Worm (Caenorhabditis elegans) whole organism, L2 larva: Measurements from ENCODE around the gene R10D12.7.

Experiments used
- Y55F3AM.14 ChIP-seq: fragments of 200-800 bp; sonication (Bioruptor generic); optimal IDR thresholded peaks from 2 replicates; lab custom pipeline; 2018; ENCODE audit warnings: mild to moderate bottlenecking, missing genetic modification characterization, missing compliant biosample characterization
- ZK546.5 ChIP-seq: sonication (generic microtip); optimal IDR thresholded peaks from 2 replicates; lab custom pipeline; 2017; ENCODE audit warnings: missing biosample characterization, missing genetic modification characterization
- ama-1 ChIP-seq: fragments of 150-350 bp; optimal IDR thresholded peaks from 2 replicates; lab custom pipeline; 2018; ENCODE audit warnings: inconsistent platforms
- ceh-82 ChIP-seq: fragments of 150-350 bp; optimal IDR thresholded peaks from 2 replicates; lab custom pipeline; 2014; ENCODE audit warnings: missing biosample characterization, missing genetic modification characterization
- elt-3 ChIP-seq: sonication (generic microtip); optimal IDR thresholded peaks from 2 replicates; lab custom pipeline; 2017; ENCODE audit warnings: missing biosample characterization, missing genetic modification characterization
- mbf-1 ChIP-seq: sonication (generic microtip); optimal IDR thresholded peaks from 2 replicates; lab custom pipeline; 2017; ENCODE audit warnings: missing biosample characterization, missing genetic modification characterization
- mdl-1 ChIP-seq, 2 experiments: fragments of 150-350 bp in 1 of 2; sonication (generic microtip) in 1 of 2; optimal IDR thresholded peaks; 2 replicates each; lab custom pipeline; 2017; ENCODE audit warnings: missing biosample characterization in 2 of 2, missing genetic modification characterization in 2 of 2
- nhr-10 ChIP-seq: sonication (generic microtip); optimal IDR thresholded peaks from 2 replicates; lab custom pipeline; 2017; ENCODE audit warnings: missing biosample characterization, missing genetic modification characterization
- nhr-21 ChIP-seq: fragments of 150-350 bp; optimal IDR thresholded peaks from 2 replicates; lab custom pipeline; 2014; ENCODE audit warnings: missing biosample characterization, missing genetic modification characterization
- nhr-237 ChIP-seq: fragments of 150-350 bp; optimal IDR thresholded peaks from 2 replicates; lab custom pipeline; 2014; ENCODE audit warnings: missing biosample characterization, missing genetic modification characterization
- nhr-77 ChIP-seq: fragments of 150-350 bp; optimal IDR thresholded peaks from 2 replicates; lab custom pipeline; 2014; ENCODE audit warnings: missing biosample characterization, missing genetic modification characterization
- peb-1 ChIP-seq: fragments of 150-350 bp; optimal IDR thresholded peaks from 2 replicates; lab custom pipeline; 2014; ENCODE audit warnings: missing biosample characterization, missing genetic modification characterization
- sma-3 ChIP-seq: sonication (generic microtip); optimal IDR thresholded peaks from 2 replicates; lab custom pipeline; 2016; ENCODE audit warnings: missing genetic modification reagents, missing genetic modification characterization, missing compliant biosample characterization
- snpc-4 ChIP-seq: fragments of 150-350 bp; optimal IDR thresholded peaks from 2 replicates; lab custom pipeline; 2014; ENCODE audit warnings: missing biosample characterization, missing genetic modification characterization
- unc-55 ChIP-seq: fragments of 150-350 bp; sonication (generic microtip); optimal IDR thresholded peaks from 3 replicates; lab custom pipeline; 2014; ENCODE audit warnings: missing biosample characterization, missing genetic modification reagents, missing genetic modification characterization
- unc-62 ChIP-seq: fragments of 150-350 bp; optimal IDR thresholded peaks from 2 replicates; lab custom pipeline; 2014; ENCODE audit warnings: missing biosample characterization, missing genetic modification reagents, missing genetic modification characterization
- zag-1 ChIP-seq: fragments of 150-350 bp; optimal IDR thresholded peaks from 2 replicates; lab custom pipeline; 2014; ENCODE audit warnings: missing biosample characterization, missing genetic modification characterization
- ztf-1 ChIP-seq: fragments of 200-800 bp; sonication (Bioruptor generic); conservative IDR thresholded peaks from 2 replicates; pipeline ENCODE4 v1.3.6; 2022; ENCODE audit warnings: missing genetic modification characterization, missing compliant biosample characterization
- ztf-11 ChIP-seq: sonication (generic microtip); optimal IDR thresholded peaks from 2 replicates; lab custom pipeline; 2017; ENCODE audit warnings: missing biosample characterization, missing genetic modification characterization
- ztf-4 ChIP-seq: fragments of 150-350 bp; optimal IDR thresholded peaks from 2 replicates; lab custom pipeline; 2014; ENCODE audit warnings: missing biosample characterization, missing genetic modification characterization

Gene R10D12.7

ce11 chrV:13992485-13992884, 42.6 kb downstream of the R10D12.7 start, which contains the start of gene droe-4:
Gene droe-4, plus strand, starts transcription at chrV:13992656.
- TF ChIP-seq unc-55 (GFP tag; lab: Kevin White, UChicago) (no peak), ztf-1 (GFP tag; lab: Robert Waterston, UW) (no peak), ztf-11 (tag; lab: Kevin White, UChicago) (no peak), ama-1 (lab: Kevin White, UChicago) (no peak), ZK546.5 (tag; lab: Kevin White, UChicago) (no peak), sma-3 (GFP tag; lab: Kevin White, UChicago) (no peak), snpc-4 (tag; lab: Kevin White, UChicago) (no peak), ztf-4 (tag; lab: Kevin White, UChicago) (no peak), elt-3 (tag; lab: Kevin White, UChicago) (no peak), nhr-237 (tag; lab: Kevin White, UChicago) (no peak), nhr-77 (no peak), nhr-21 (tag; lab: Kevin White, UChicago) (no peak), nhr-10 (no peak), Y55F3AM.14 (GFP tag; lab: Kevin White, UChicago) (no peak), peb-1 (tag; lab: Kevin White, UChicago) (no peak), mbf-1 (tag; lab: Kevin White, UChicago) (no peak), mdl-1 (tag; optimal IDR thresholded peaks at IDR 0.05; lab: Kevin White, UChicago) (no peak), unc-62 (GFP tag; lab: Kevin White, UChicago) (no peak), zag-1 (tag; lab: Kevin White, UChicago) (no peak)

- TF ChIP-seq ceh-82 (tag; lab: Kevin White, UChicago): no peak
- peak; percentile 59 for TF ChIP-seq nhr-21 (tag; lab: Kevin White, UChicago)
These were observed 43.6 kb downstream of the R10D12.7 start for ce11 chrV:13993478-13993877.
